Worm (Caenorhabditis elegans) whole organism, L2 larva: ENCODE results near the gene arrd-16.

Source experiments
- C34F6.9 ChIP-seq: fragments of 150-350 bp; optimal IDR thresholded peaks from 2 replicates; lab custom pipeline; 2014; ENCODE audit warnings: missing biosample characterization, missing genetic modification characterization
- F13H6.1 ChIP-seq: sonication (generic microtip); optimal IDR thresholded peaks from 2 replicates; lab custom pipeline; 2016; ENCODE audit warnings: missing genetic modification characterization, missing compliant biosample characterization
- R02D3.7 ChIP-seq: fragments of 150-350 bp; optimal IDR thresholded peaks from 2 replicates; lab custom pipeline; 2014; ENCODE audit warnings: missing biosample characterization, missing genetic modification characterization
- ZK546.5 ChIP-seq: sonication (generic microtip); optimal IDR thresholded peaks from 2 replicates; lab custom pipeline; 2017; ENCODE audit warnings: missing biosample characterization, missing genetic modification characterization
- alr-1 ChIP-seq: fragments of 150-350 bp; optimal IDR thresholded peaks from 2 replicates; lab custom pipeline; 2014; ENCODE audit warnings: missing biosample characterization, missing genetic modification characterization
- aly-2 ChIP-seq: fragments of 150-350 bp; optimal IDR thresholded peaks from 2 replicates; lab custom pipeline; 2014; ENCODE audit warnings: missing biosample characterization, missing genetic modification characterization
- ama-1 ChIP-seq: fragments of 150-350 bp; optimal IDR thresholded peaks from 2 replicates; lab custom pipeline; 2018; ENCODE audit warnings: inconsistent platforms
- blmp-1 ChIP-seq: sonication (generic microtip); optimal IDR thresholded peaks from 2 replicates; lab custom pipeline; 2017; ENCODE audit warnings: missing genetic modification characterization, mild to moderate bottlenecking, missing compliant biosample characterization, antibody characterized with exemption, moderate library complexity; ENCODE audit not compliant: insufficient read depth
- ceh-16 ChIP-seq: fragments of 150-350 bp; optimal IDR thresholded peaks from 2 replicates; lab custom pipeline; 2014; ENCODE audit warnings: missing biosample characterization, missing genetic modification characterization
- dmd-4 ChIP-seq: sonication (generic microtip); optimal IDR thresholded peaks from 2 replicates; lab custom pipeline; 2017; ENCODE audit warnings: missing biosample characterization, missing genetic modification characterization
- egl-27 ChIP-seq: sonication (generic microtip); optimal IDR thresholded peaks from 3 replicates; lab custom pipeline; 2017; ENCODE audit warnings: missing biosample characterization, missing genetic modification reagents, missing genetic modification characterization
- elt-1 ChIP-seq: fragments of 150-350 bp; optimal IDR thresholded peaks from 2 replicates; lab custom pipeline; 2014; ENCODE audit warnings: missing biosample characterization, missing genetic modification characterization
- elt-3 ChIP-seq: sonication (generic microtip); optimal IDR thresholded peaks from 2 replicates; lab custom pipeline; 2017; ENCODE audit warnings: missing biosample characterization, missing genetic modification characterization
- fos-1 ChIP-seq: fragments of 150-350 bp; optimal IDR thresholded peaks from 2 replicates; lab custom pipeline; 2014; ENCODE audit warnings: missing biosample characterization, missing genetic modification characterization
- lin-11 ChIP-seq: fragments of 150-350 bp; sonication (generic microtip); optimal IDR thresholded peaks from 2 replicates; lab custom pipeline; 2014; ENCODE audit warnings: missing biosample characterization, missing genetic modification characterization, inconsistent platforms, mixed read lengths
- lsy-2 ChIP-seq, 2 experiments: fragments of 150-350 bp in 1 of 2; sonication (generic microtip) in 1 of 2; optimal IDR thresholded peaks; 2 replicates each; lab custom pipeline; 2014 to 2017; ENCODE audit warnings: missing biosample characterization in 2 of 2, missing genetic modification characterization in 2 of 2
- mdl-1 ChIP-seq, 2 experiments: fragments of 150-350 bp in 1 of 2; sonication (generic microtip) in 1 of 2; optimal IDR thresholded peaks; 2 replicates each; lab custom pipeline; 2017; ENCODE audit warnings: missing biosample characterization in 2 of 2, missing genetic modification characterization in 2 of 2
- nhr-10 ChIP-seq: sonication (generic microtip); optimal IDR thresholded peaks from 2 replicates; lab custom pipeline; 2017; ENCODE audit warnings: missing biosample characterization, missing genetic modification characterization
- nhr-12 ChIP-seq: fragments of 150-350 bp; optimal IDR thresholded peaks from 2 replicates; lab custom pipeline; 2014; ENCODE audit warnings: missing biosample characterization, missing genetic modification characterization
- nhr-23 ChIP-seq: fragments of 150-350 bp; optimal IDR thresholded peaks from 2 replicates; lab custom pipeline; 2014; ENCODE audit warnings: missing biosample characterization, missing genetic modification reagents, missing genetic modification characterization
- nhr-237 ChIP-seq: fragments of 150-350 bp; optimal IDR thresholded peaks from 2 replicates; lab custom pipeline; 2014; ENCODE audit warnings: missing biosample characterization, missing genetic modification characterization
- nhr-25 ChIP-seq: fragments of 150-350 bp; sonication (generic microtip); optimal IDR thresholded peaks from 3 replicates; lab custom pipeline; 2014; ENCODE audit warnings: missing biosample characterization, missing genetic modification characterization
- nhr-6 ChIP-seq: fragments of 150-350 bp; optimal IDR thresholded peaks from 2 replicates; lab custom pipeline; 2014; ENCODE audit warnings: missing biosample characterization, missing genetic modification characterization
- peb-1 ChIP-seq: fragments of 150-350 bp; optimal IDR thresholded peaks from 2 replicates; lab custom pipeline; 2014; ENCODE audit warnings: missing biosample characterization, missing genetic modification characterization
- skn-1 ChIP-seq: sonication (generic microtip); optimal IDR thresholded peaks from 2 replicates; lab custom pipeline; 2017; ENCODE audit warnings: missing biosample characterization, missing genetic modification characterization
- sma-3 ChIP-seq: sonication (generic microtip); optimal IDR thresholded peaks from 2 replicates; lab custom pipeline; 2016; ENCODE audit warnings: missing genetic modification reagents, missing genetic modification characterization, missing compliant biosample characterization
- unc-39 ChIP-seq: fragments of 150-350 bp; optimal IDR thresholded peaks from 2 replicates; lab custom pipeline; 2014; ENCODE audit warnings: missing biosample characterization, missing genetic modification characterization
- unc-55 ChIP-seq: fragments of 150-350 bp; sonication (generic microtip); optimal IDR thresholded peaks from 3 replicates; lab custom pipeline; 2014; ENCODE audit warnings: missing biosample characterization, missing genetic modification reagents, missing genetic modification characterization
- unc-62 ChIP-seq: fragments of 150-350 bp; optimal IDR thresholded peaks from 2 replicates; lab custom pipeline; 2014; ENCODE audit warnings: missing biosample characterization, missing genetic modification reagents, missing genetic modification characterization
- zag-1 ChIP-seq: fragments of 150-350 bp; optimal IDR thresholded peaks from 2 replicates; lab custom pipeline; 2014; ENCODE audit warnings: missing biosample characterization, missing genetic modification characterization
- ztf-1 ChIP-seq: fragments of 200-800 bp; sonication (Bioruptor generic); conservative IDR thresholded peaks from 2 replicates; pipeline ENCODE4 v1.3.6; 2022; ENCODE audit warnings: missing genetic modification characterization, missing compliant biosample characterization
- ztf-11 ChIP-seq: sonication (generic microtip); optimal IDR thresholded peaks from 2 replicates; lab custom pipeline; 2017; ENCODE audit warnings: missing biosample characterization, missing genetic modification characterization
- ztf-4 ChIP-seq: fragments of 150-350 bp; optimal IDR thresholded peaks from 2 replicates; lab custom pipeline; 2014; ENCODE audit warnings: missing biosample characterization, missing genetic modification characterization

The arrd-16 gene

DNA sequence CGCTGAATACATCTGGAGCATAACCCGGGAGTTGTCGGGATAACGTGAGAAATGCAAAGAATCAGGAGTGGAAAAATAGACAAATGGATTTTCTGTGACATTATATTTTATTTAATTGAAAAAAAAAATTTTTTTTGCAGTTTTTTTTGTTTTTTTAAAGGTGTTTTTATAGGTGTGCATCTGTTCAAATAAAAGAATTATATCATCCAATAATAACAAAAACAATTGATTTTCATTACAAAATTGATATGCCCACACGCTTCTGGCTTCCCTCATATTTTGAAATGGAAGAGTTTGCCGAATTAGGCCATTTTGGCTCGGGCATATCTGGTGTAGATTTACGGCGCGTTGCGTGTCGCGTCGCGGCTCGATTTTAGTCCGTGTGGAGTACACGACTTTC, 7.5 kb downstream of the arrd-16 start, which contains the start of gene Y49E10.25:
Gene Y49E10.25, minus strand, starts transcription at position 101 of the 400 bp plus-strand sequence.
- TF ChIP-seq nhr-10 (tag; lab: Kevin White, UChicago) = no peak
- no peak for TF ChIP-seq peb-1 (tag; lab: Kevin White, UChicago)
- no peak for TF ChIP-seq C34F6.9 (tag; lab: Kevin White, UChicago)
- TF ChIP-seq elt-3 (tag; lab: Kevin White, UChicago) = no peak
- TF ChIP-seq lin-11 (tag; lab: Kevin White, UChicago) = no peak
- TF ChIP-seq fos-1 (tag; lab: Kevin White, UChicago) = no peak
- no peak for TF ChIP-seq alr-1 (tag; lab: Kevin White, UChicago)
- no peak for TF ChIP-seq unc-62 (GFP tag; lab: Kevin White, UChicago)
- no peak for TF ChIP-seq elt-1 (tag; lab: Kevin White, UChicago)
- TF ChIP-seq zag-1 (tag; lab: Kevin White, UChicago) = no peak
- no peak for TF ChIP-seq blmp-1 (tag; lab: Kevin White, UChicago)
- TF ChIP-seq egl-27 (tag; lab: Kevin White, UChicago) = no peak
- no peak for TF ChIP-seq aly-2 (tag; lab: Kevin White, UChicago)
- no peak for TF ChIP-seq ztf-4 (tag; lab: Kevin White, UChicago)
- no peak for TF ChIP-seq nhr-12
- no peak for TF ChIP-seq ztf-1 (GFP tag; lab: Robert Waterston, UW)

- TF ChIP-seq skn-1 (tag; lab: Kevin White, UChicago) (no peak), sma-3 (GFP tag; lab: Kevin White, UChicago) (no peak), nhr-237 (tag; lab: Kevin White, UChicago) (no peak), nhr-23 (tag; lab: Kevin White, UChicago) (no peak), C34F6.9 (tag; lab: Kevin White, UChicago) (no peak)
Observed at ce11 chrIII:12495594-12496096, 11.1 kb downstream of the arrd-16 start, which contains the start of the genes Y111B2A.1 and Y111B2A.2. TSS of gene Y111B2A.1 (minus strand) at chrIII:12495644. TSS of gene Y111B2A.2 (plus strand) at chrIII:12496086.

DNA sequence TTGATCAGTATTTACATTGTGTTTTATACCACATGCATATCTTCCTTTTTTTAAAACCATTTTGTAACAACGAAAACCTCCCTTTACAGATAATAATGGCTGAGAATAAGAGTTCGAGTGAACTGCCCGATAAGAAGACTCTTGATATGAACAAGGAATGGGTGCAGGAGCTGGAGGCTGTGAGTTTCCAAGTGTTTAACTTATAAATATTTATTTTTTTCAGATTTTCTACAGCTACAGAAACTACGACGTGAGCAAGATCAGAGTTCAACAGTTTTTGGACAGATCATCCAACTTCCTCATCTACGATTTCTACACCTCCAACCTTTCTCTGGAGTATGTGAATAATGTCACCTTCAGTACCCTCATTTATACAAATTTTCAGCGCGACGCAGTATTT, 11.9 kb downstream of the arrd-16 start, which contains the start of gene herd-1:
Gene herd-1, plus strand, starts transcription at position 90 of the 400 bp plus-strand sequence.
- no peak for TF ChIP-seq nhr-12
- no peak for TF ChIP-seq nhr-23 (tag; lab: Kevin White, UChicago)
- TF ChIP-seq dmd-4 = no peak
- no peak for TF ChIP-seq nhr-25 (tag; lab: Kevin White, UChicago)
- no peak for TF ChIP-seq unc-62 (GFP tag; lab: Kevin White, UChicago)
- TF ChIP-seq C34F6.9 (tag; lab: Kevin White, UChicago) = no peak
- TF ChIP-seq ztf-11 (tag; lab: Kevin White, UChicago) = no peak
- TF ChIP-seq, all 48 proteins: peak for 0

- TF ChIP-seq skn-1 (tag; lab: Kevin White, UChicago) (no peak), R02D3.7 (no peak), unc-39 (no peak), dmd-4 (no peak), lsy-2 (tag; optimal IDR thresholded peaks at IDR 0.05; lab: Kevin White, UChicago) (peak in 1 of 2 experiments; percentile 46), lin-11 (tag; lab: Kevin White, UChicago) (no peak), nhr-6 (tag; lab: Kevin White, UChicago) (no peak), ztf-11 (tag; lab: Kevin White, UChicago) (no peak), nhr-25 (tag; lab: Kevin White, UChicago) (no peak), mdl-1 (tag; optimal IDR thresholded peaks at IDR 0.05; lab: Kevin White, UChicago) (no peak), C34F6.9 (tag; lab: Kevin White, UChicago) (peak; percentile 28)
Observed at ce11 chrIII:12499245-12499644, 14.7 kb downstream of the arrd-16 start, which contains the start of gene sql-1. TSS of gene sql-1 (plus strand) at chrIII:12499557.

- TF ChIP-seq ZK546.5 (no peak), nhr-12 (no peak), peb-1 (tag; lab: Kevin White, UChicago) (no peak), lsy-2 (tag; optimal IDR thresholded peaks at IDR 0.05; lab: Kevin White, UChicago) (no peak), nhr-23 (tag; lab: Kevin White, UChicago) (no peak), alr-1 (tag; lab: Kevin White, UChicago) (no peak), ama-1 (no peak), C34F6.9 (tag; lab: Kevin White, UChicago) (no peak), unc-62 (GFP tag; lab: Kevin White, UChicago) (no peak), F13H6.1 (tag; lab: Kevin White, UChicago) (no peak), zag-1 (tag; lab: Kevin White, UChicago) (no peak), unc-55 (no peak), ceh-16 (tag; lab: Kevin White, UChicago) (no peak)
- TF ChIP-seq, all 48 proteins: peak for 0
Observed at ce11 chrIII:12510505-12510904, 26.0 kb downstream of the arrd-16 start.
